In genomic region chr3R:11200885-11201421, dm6 we compare ENCODE assay signal across 6 fruit fly cellular contexts.
TF ChIP-seq lines count a peak whose summit lies in the region.

No protein-coding gene starts in this region.

- no peak for TF ChIP-seq CTCF in whole organism, embryonic (GFP tag; optimal IDR thresholded peaks at IDR 0.05; lab: Kevin White, UChicago)

TF ChIP-seq in whole organism, 6 proteins besides CTCF, POLR2A, EP300 and RAD21:
- TF ChIP-seq pan (optimal IDR thresholded peaks at IDR 0.05; lab: Kevin White, UChicago) (peak; percentile 88), Dll (optimal IDR thresholded peaks at IDR 0.05; lab: Kevin White, UChicago) (no peak)

TF ChIP-seq in whole organism, adult, 20 proteins besides CTCF, POLR2A, EP300 and RAD21:
- peak; percentile 46 for TF ChIP-seq CG33017 (tag; optimal IDR thresholded peaks at IDR 0.05; lab: Kevin White, UChicago)
- peak; percentile 50 for TF ChIP-seq CG7101 (tag; optimal IDR thresholded peaks at IDR 0.05; lab: Kevin White, UChicago)
- no peak for TF ChIP-seq CG14711 (tag; optimal IDR thresholded peaks at IDR 0.05; lab: Kevin White, UChicago)
- TF ChIP-seq CG11617 (GFP tag; optimal IDR thresholded peaks at IDR 0.05; lab: Kevin White, UChicago): peak; percentile 42

TF ChIP-seq in whole organism, embryonic, 481 proteins besides CTCF, POLR2A, EP300 and RAD21 (continues in another document):
- no peak for TF ChIP-seq dimm (GFP tag; IDR thresholded peaks at IDR 0.05; lab: Robert Waterston, UW)
- peak; percentile 61 for TF ChIP-seq nmo (GFP tag; optimal IDR thresholded peaks at IDR 0.05; lab: Kevin White, UChicago)
- TF ChIP-seq Sin3A (optimal IDR thresholded peaks at IDR 0.05; lab: Kevin White, UChicago): no peak
- TF ChIP-seq nom (GFP tag; optimal IDR thresholded peaks at IDR 0.05; lab: Kevin White, UChicago): no peak
- peak; percentile 25 for TF ChIP-seq CG3407 (GFP tag; optimal IDR thresholded peaks at IDR 0.05; lab: Kevin White, UChicago)
- no peak for TF ChIP-seq onecut (GFP tag; IDR thresholded peaks at IDR 0.05; lab: Robert Waterston, UW)
- no peak for TF ChIP-seq CG12071 (GFP tag; optimal IDR thresholded peaks at IDR 0.05; lab: Kevin White, UChicago)
- TF ChIP-seq CG9932 (GFP tag; IDR thresholded peaks at IDR 0.05; lab: Robert Waterston, UW): peak; percentile 40
- TF ChIP-seq CG30431 (GFP tag; optimal IDR thresholded peaks at IDR 0.05; lab: Kevin White, UChicago): no peak
- no peak for TF ChIP-seq jumu (GFP tag; optimal IDR thresholded peaks at IDR 0.05; lab: Kevin White, UChicago)
- TF ChIP-seq CG7271 (tag; optimal IDR thresholded peaks at IDR 0.05; lab: Kevin White, UChicago): no peak
- 0 out of 3 replicates have a peak, but pooled peaks have one; percentile 9 for TF ChIP-seq CG34422 (GFP tag; IDR thresholded peaks at IDR 0.05; lab: Robert Waterston, UW)
- no peak for TF ChIP-seq CG30020 (tag; optimal IDR thresholded peaks at IDR 0.05; lab: Kevin White, UChicago)
- peak; percentile 34; the same call in 1 of the 2 replicates for TF ChIP-seq Adf1 (GFP tag; IDR thresholded peaks at IDR 0.05; lab: Robert Waterston, UW)
- TF ChIP-seq Deaf1 (tag; optimal IDR thresholded peaks at IDR 0.05; lab: Kevin White, UChicago): peak; percentile 26
- TF ChIP-seq HmgZ (tag; optimal IDR thresholded peaks at IDR 0.05; lab: Kevin White, UChicago): peak; percentile 26
- TF ChIP-seq row (GFP tag; IDR thresholded peaks at IDR 0.05; lab: Robert Waterston, UW): peak; percentile 92
- TF ChIP-seq sens (GFP tag; lab: Kevin White, UChicago): no peak
- no peak for TF ChIP-seq CG33213 (GFP tag; optimal IDR thresholded peaks at IDR 0.05; lab: Kevin White, UChicago)
- TF ChIP-seq CG4404 (GFP tag; IDR thresholded peaks at IDR 0.05; lab: Robert Waterston, UW): no peak
- TF ChIP-seq NfI (GFP tag; optimal IDR thresholded peaks at IDR 0.05; lab: Kevin White, UChicago): peak; percentile 60
- TF ChIP-seq CG11085 (GFP tag; IDR thresholded peaks at IDR 0.05; lab: Robert Waterston, UW): no peak

TF ChIP-seq in whole organism, prepupa, 60 proteins besides CTCF, POLR2A, EP300 and RAD21 (continues in another document):
- peak; percentile 89 for TF ChIP-seq svp (GFP tag; lab: Kevin White, UChicago)
- TF ChIP-seq CG15336 (GFP tag; IDR thresholded peaks at IDR 0.05; lab: Robert Waterston, UW): peak; percentile 66
- peak; percentile 59 for TF ChIP-seq CG8632 (GFP tag; optimal IDR thresholded peaks at IDR 0.05; lab: Kevin White, UChicago)
- peak; percentile 50 for TF ChIP-seq Sox15 (GFP tag; optimal IDR thresholded peaks at IDR 0.05; lab: Kevin White, UChicago)
- no peak for TF ChIP-seq CG8319 (GFP tag; optimal IDR thresholded peaks at IDR 0.05; lab: Kevin White, UChicago)
- no peak for TF ChIP-seq fd59A (GFP tag; optimal IDR thresholded peaks at IDR 0.05; lab: Kevin White, UChicago)
- TF ChIP-seq esn (GFP tag; optimal IDR thresholded peaks at IDR 0.05; lab: Kevin White, UChicago): peak; percentile 77
- peak; percentile 41 for TF ChIP-seq CG11762 (GFP tag; optimal IDR thresholded peaks at IDR 0.05; lab: Kevin White, UChicago; ENCODE audit: insufficient read depth)
- TF ChIP-seq salr (GFP tag; optimal IDR thresholded peaks at IDR 0.05; lab: Kevin White, UChicago): peak in 1 of 2 experiments; percentile 41
- TF ChIP-seq Sox102F (GFP tag; optimal IDR thresholded peaks at IDR 0.05; lab: Kevin White, UChicago): peak; percentile 70
- peak; percentile 14 for TF ChIP-seq CG6808 (GFP tag; optimal IDR thresholded peaks at IDR 0.05; lab: Kevin White, UChicago)
- peak; percentile 34 for TF ChIP-seq Hr39 (GFP tag; optimal IDR thresholded peaks at IDR 0.05; lab: Kevin White, UChicago)
- peak; percentile 56 for TF ChIP-seq CG31627 (GFP tag; optimal IDR thresholded peaks at IDR 0.05; lab: Kevin White, UChicago)
- no peak for TF ChIP-seq CG9139 (GFP tag; optimal IDR thresholded peaks at IDR 0.05; lab: Kevin White, UChicago)
- TF ChIP-seq dsx (GFP tag; optimal IDR thresholded peaks at IDR 0.05; lab: Kevin White, UChicago; ENCODE audit: poor library complexity, severe bottlenecking): peak; percentile 50
- TF ChIP-seq fkh (GFP tag; optimal IDR thresholded peaks at IDR 0.05; lab: Kevin White, UChicago): peak; percentile 53
- peak; percentile 67; the same call in 2 of the 3 replicates for TF ChIP-seq CG8119 (GFP tag; IDR thresholded peaks at IDR 0.05; lab: Robert Waterston, UW)
- TF ChIP-seq lz (GFP tag; optimal IDR thresholded peaks at IDR 0.05; lab: Kevin White, UChicago): peak; percentile 68
- peak; percentile 65 for TF ChIP-seq Smox (GFP tag; optimal IDR thresholded peaks at IDR 0.05; lab: Kevin White, UChicago)
- TF ChIP-seq Lpt (GFP tag; optimal IDR thresholded peaks at IDR 0.05; lab: Kevin White, UChicago): no peak
- TF ChIP-seq spab (GFP tag; optimal IDR thresholded peaks at IDR 0.05; lab: Kevin White, UChicago): peak; percentile 30

TF ChIP-seq in whole organism, pupa, 21 proteins besides CTCF, POLR2A, EP300 and RAD21:
- TF ChIP-seq Pif1A (GFP tag; optimal IDR thresholded peaks at IDR 0.05; lab: Kevin White, UChicago) (peak; percentile 81), D1 (tag; optimal IDR thresholded peaks at IDR 0.05; lab: Kevin White, UChicago) (no peak), CG8301 (tag; optimal IDR thresholded peaks at IDR 0.05; lab: Kevin White, UChicago) (peak; percentile 57), gl (tag; optimal IDR thresholded peaks at IDR 0.05; lab: Kevin White, UChicago) (no peak), CG14655 (GFP tag; optimal IDR thresholded peaks at IDR 0.05; lab: Kevin White, UChicago) (peak; percentile 67), CG15710 (tag; optimal IDR thresholded peaks at IDR 0.05; lab: Kevin White, UChicago) (peak; percentile 49), rn (GFP tag; IDR thresholded peaks at IDR 0.05; lab: Robert Waterston, UW) (no peak), CG34367 (tag; optimal IDR thresholded peaks at IDR 0.05; lab: Kevin White, UChicago) (peak; percentile 24), CG8159 (tag; optimal IDR thresholded peaks at IDR 0.05; lab: Kevin White, UChicago) (peak; percentile 67), CG12605 (GFP tag; IDR thresholded peaks at IDR 0.05; lab: Robert Waterston, UW) (no peak), Pif1B (GFP tag; optimal IDR thresholded peaks at IDR 0.05; lab: Kevin White, UChicago) (peak; percentile 80), Snoo (tag; optimal IDR thresholded peaks at IDR 0.05; lab: Kevin White, UChicago) (peak; percentile 62), CG10348 (GFP tag; IDR thresholded peaks at IDR 0.05; lab: Robert Waterston, UW) (no peak), CG32121 (GFP tag; IDR thresholded peaks at IDR 0.05; lab: Robert Waterston, UW) (peak; percentile 67), fd96Ca (GFP tag; IDR thresholded peaks at IDR 0.05; lab: Robert Waterston, UW) (peak; percentile 71; the same call in 2 of the 3 replicates), CG9948 (tag; optimal IDR thresholded peaks at IDR 0.05; lab: Kevin White, UChicago) (peak; percentile 50), EcR (GFP tag; optimal IDR thresholded peaks at IDR 0.05; lab: Kevin White, UChicago) (no peak), CG4496 (GFP tag; IDR thresholded peaks at IDR 0.05; lab: Robert Waterston, UW) (peak; percentile 65; the same call in 2 of the 3 replicates), CG17806 (tag; optimal IDR thresholded peaks at IDR 0.05; lab: Kevin White, UChicago) (peak; percentile 64), CG13204 (GFP tag; optimal IDR thresholded peaks at IDR 0.05; lab: Kevin White, UChicago) (no peak), Ets98B (GFP tag; IDR thresholded peaks at IDR 0.05; lab: Robert Waterston, UW) (peak; percentile 57; the same call in 1 of the 2 replicates)

TF ChIP-seq in whole organism, wandering third instar larva, 38 proteins besides CTCF, POLR2A, EP300 and RAD21 (continues in another document):
- TF ChIP-seq CrebA (GFP tag; optimal IDR thresholded peaks at IDR 0.05; lab: Kevin White, UChicago; ENCODE audit: borderline replicate concordance) (no peak), jim (GFP tag; optimal IDR thresholded peaks at IDR 0.05; lab: Kevin White, UChicago) (no peak), Hr78 (GFP tag; optimal IDR thresholded peaks at IDR 0.05; lab: Kevin White, UChicago) (no peak), psq (GFP tag; optimal IDR thresholded peaks at IDR 0.05; lab: Kevin White, UChicago) (peak; percentile 74), Rel (GFP tag; optimal IDR thresholded peaks at IDR 0.05; lab: Kevin White, UChicago) (peak; percentile 77), Rel (tag; optimal IDR thresholded peaks at IDR 0.05; lab: Kevin White, UChicago) (peak; percentile 42), Hnf4 (GFP tag; optimal IDR thresholded peaks at IDR 0.05; lab: Kevin White, UChicago) (peak; percentile 50), Mio (GFP tag; optimal IDR thresholded peaks at IDR 0.05; lab: Kevin White, UChicago) (no peak), foxo (GFP tag; optimal IDR thresholded peaks at IDR 0.05; lab: Kevin White, UChicago) (peak; percentile 39 to 81), Myc (optimal IDR thresholded peaks at IDR 0.05; lab: Kevin White, UChicago) (no peak), CG32264 (GFP tag; optimal IDR thresholded peaks at IDR 0.05; lab: Kevin White, UChicago) (peak; percentile 55), Vsx2 (GFP tag; optimal IDR thresholded peaks at IDR 0.05; lab: Kevin White, UChicago; ENCODE audit: partially characterized antibody) (no peak), Sp1 (GFP tag; optimal IDR thresholded peaks at IDR 0.05; lab: Kevin White, UChicago) (peak; percentile 74), OdsH (GFP tag; optimal IDR thresholded peaks at IDR 0.05; lab: Kevin White, UChicago) (peak; percentile 85), dl (GFP tag; optimal IDR thresholded peaks at IDR 0.05; lab: Kevin White, UChicago; ENCODE audit: insufficient read depth in 1 of 2, partially characterized antibody in 2 of 2) (no peak), fru (GFP tag; optimal IDR thresholded peaks at IDR 0.05; lab: Kevin White, UChicago) (peak; percentile 76), lola (GFP tag; optimal IDR thresholded peaks at IDR 0.05; lab: Kevin White, UChicago) (no peak), dmrt93B (GFP tag; optimal IDR thresholded peaks at IDR 0.05; lab: Kevin White, UChicago) (peak; percentile 32), sage (GFP tag; optimal IDR thresholded peaks at IDR 0.05; lab: Kevin White, UChicago) (peak; percentile 80), ey (GFP tag; optimal IDR thresholded peaks at IDR 0.05; lab: Kevin White, UChicago) (peak; percentile 69), rgr (GFP tag; optimal IDR thresholded peaks at IDR 0.05; lab: Kevin White, UChicago) (peak; percentile 86), Abd-B (GFP tag; optimal IDR thresholded peaks at IDR 0.05; lab: Kevin White, UChicago) (no peak), br (GFP tag; optimal IDR thresholded peaks at IDR 0.05; lab: Kevin White, UChicago) (peak; percentile 56), usp (GFP tag; optimal IDR thresholded peaks at IDR 0.05; lab: Kevin White, UChicago) (no peak), Dfd (GFP tag; optimal IDR thresholded peaks at IDR 0.05; lab: Kevin White, UChicago) (no peak), HLH106 (tag; optimal IDR thresholded peaks at IDR 0.05; lab: Kevin White, UChicago) (peak; percentile 65), tai (GFP tag; optimal IDR thresholded peaks at IDR 0.05; lab: Kevin White, UChicago) (no peak), pan (optimal IDR thresholded peaks at IDR 0.05; lab: Kevin White, UChicago) (peak; percentile 61), N (GFP tag; optimal IDR thresholded peaks at IDR 0.05; lab: Kevin White, UChicago) (no peak), woc (GFP tag; optimal IDR thresholded peaks at IDR 0.05; lab: Kevin White, UChicago) (peak; percentile 53)
